Worm (Caenorhabditis elegans) whole organism, L1 larva: Measurements from ENCODE around the gene mvk-1.

Experiments
- aly-2 ChIP-seq: fragments of 150-350 bp; optimal IDR thresholded peaks from 2 replicates; lab custom pipeline; 2014; ENCODE audit warnings: missing biosample characterization, missing genetic modification characterization
- ama-1 ChIP-seq: fragments of 150-350 bp; optimal IDR thresholded peaks from 2 replicates; lab custom pipeline; 2014
- blmp-1 ChIP-seq: fragments of 150-350 bp; optimal IDR thresholded peaks from 2 replicates; lab custom pipeline; 2014; ENCODE audit warnings: missing biosample characterization, missing genetic modification characterization
- dpl-1 ChIP-seq, 3 experiments: fragments of 150-350 bp in 2 of 3; sonication (generic microtip) in 1 of 3; optimal IDR thresholded peaks; 2 replicates each; lab custom pipeline; 2014 to 2017; ENCODE audit warnings: missing biosample characterization in 3 of 3, missing genetic modification characterization in 3 of 3, missing genetic modification reagents in 3 of 3
- irx-1 ChIP-seq: sonication (generic microtip); optimal IDR thresholded peaks from 2 replicates; lab custom pipeline; 2016; ENCODE audit warnings: missing genetic modification characterization, missing compliant biosample characterization
- lin-13 ChIP-seq: fragments of 150-350 bp; optimal IDR thresholded peaks from 2 replicates; lab custom pipeline; 2014; ENCODE audit warnings: missing biosample characterization, missing genetic modification reagents, missing genetic modification characterization
- mdl-1 ChIP-seq, 2 experiments: fragments of 150-350 bp; optimal IDR thresholded peaks; 2 replicates each; lab custom pipeline; 2014 to 2017; ENCODE audit warnings: missing biosample characterization in 2 of 2, missing genetic modification characterization in 2 of 2, inconsistent platforms in 1 of 2
- nhr-28 ChIP-seq: fragments of 150-350 bp; optimal IDR thresholded peaks from 2 replicates; lab custom pipeline; 2014; ENCODE audit warnings: missing biosample characterization, missing genetic modification characterization
- nhr-71 ChIP-seq: sonication (generic microtip); optimal IDR thresholded peaks from 2 replicates; lab custom pipeline; 2016; ENCODE audit warnings: mild to moderate bottlenecking, missing genetic modification characterization, moderate library complexity, missing compliant biosample characterization
- snpc-4 ChIP-seq: fragments of 150-350 bp; optimal IDR thresholded peaks from 2 replicates; lab custom pipeline; 2014; ENCODE audit warnings: missing biosample characterization, missing genetic modification characterization
- swsn-7 ChIP-seq: sonication (generic microtip); optimal IDR thresholded peaks from 2 replicates; lab custom pipeline; 2016; ENCODE audit warnings: missing genetic modification characterization, missing compliant biosample characterization
- ztf-11 ChIP-seq, 2 experiments: sonication (generic microtip); optimal IDR thresholded peaks; 2 replicates each; lab custom pipeline; 2016 to 2017; ENCODE audit warnings: missing genetic modification characterization in 2 of 2, missing biosample characterization in 1 of 2, missing compliant biosample characterization in 1 of 2

ce11 chrIII:6135211-6135610 lies 867 bp downstream of the mvk-1 start:
- TF ChIP-seq nhr-28 (tag; lab: Kevin White, UChicago) (no peak), mdl-1 (tag; optimal IDR thresholded peaks at IDR 0.05; lab: Kevin White, UChicago) (no peak), lin-13 (GFP tag; lab: Kevin White, UChicago) (no peak), snpc-4 (tag; lab: Kevin White, UChicago) (no peak), ama-1 (lab: Kevin White, UChicago) (no peak), aly-2 (tag; lab: Kevin White, UChicago) (no peak), blmp-1 (tag; lab: Kevin White, UChicago) (no peak), irx-1 (tag; lab: Kevin White, UChicago) (no peak), swsn-7 (peak; percentile 5), nhr-71 (tag; lab: Kevin White, UChicago) (peak; percentile 15), dpl-1 (GFP tag; optimal IDR thresholded peaks at IDR 0.05; lab: Kevin White, UChicago) (no peak), ztf-11 (tag; optimal IDR thresholded peaks at IDR 0.05; lab: Kevin White, UChicago) (no peak)
